Fruit fly (Drosophila melanogaster): ENCODE results near the gene Tom40.

dm6 chrX:7698000-7698896 lies 38.4 kb upstream of the Tom40 start:
- TF ChIP-seq Pif1A (GFP tag; optimal IDR thresholded peaks at IDR 0.05) (peak; percentile 87), CG8159 (tag; optimal IDR thresholded peaks at IDR 0.05) (peak; percentile 91)
